Worm (Caenorhabditis elegans): ENCODE data around the gene T08A9.13.

T08A9.13 gene

DNA sequence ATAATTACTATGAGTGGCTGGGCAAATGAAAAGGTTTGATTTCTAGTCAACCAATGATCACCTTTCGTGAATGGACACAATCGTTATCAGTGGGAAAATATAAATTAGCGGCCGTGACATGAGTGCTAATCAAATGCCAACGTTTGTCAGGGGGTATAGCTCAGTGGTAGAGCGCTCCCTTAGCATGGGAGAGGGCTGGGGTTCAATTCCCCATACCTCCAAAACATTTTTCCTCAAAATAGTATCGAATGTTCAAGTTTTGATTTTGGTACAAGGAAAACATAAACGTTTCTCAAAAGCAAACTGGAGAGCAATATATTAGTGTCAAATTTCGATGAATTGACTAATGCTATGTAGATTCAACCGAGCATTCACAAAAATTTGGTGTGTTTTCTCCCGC lies 1.4 kb upstream of the T08A9.13 start (continued):
- TF ChIP-seq sdz-12 (GFP tag; optimal IDR thresholded peaks at IDR 0.05) (peak; percentile 36), nhr-77 (tag; optimal IDR thresholded peaks at IDR 0.05) (no peak), daf-16 (GFP tag; optimal IDR thresholded peaks at IDR 0.05) (peak in 1 of 2 experiments; percentile 83), daf-16 (tag; optimal IDR thresholded peaks at IDR 0.05) (peak; percentile 71), lir-3 (tag; optimal IDR thresholded peaks at IDR 0.05) (peak; percentile 57), lin-1 (GFP tag; IDR thresholded peaks at IDR 0.05) (peak; percentile 81), zip-2 (tag; optimal IDR thresholded peaks at IDR 0.05) (peak; percentile 2), nhr-237 (tag; optimal IDR thresholded peaks at IDR 0.05) (no peak), dmd-8 (GFP tag; IDR thresholded peaks at IDR 0.05) (peak; percentile 87), aha-1 (tag) (no peak), attf-4 (tag; optimal IDR thresholded peaks at IDR 0.05) (no peak), T26A8.4 (GFP tag; IDR thresholded peaks at IDR 0.05) (peak; percentile 77), mes-2 (tag; optimal IDR thresholded peaks at IDR 0.05; ENCODE audit: poor library complexity, severe bottlenecking) (peak; percentile 42), ama-1 (optimal IDR thresholded peaks at IDR 0.05) (no peak), madf-9 (GFP tag; conservative IDR thresholded peaks at IDR 0.05) (peak; percentile 47; the same call in 1 of the 2 replicates), nhr-25 (tag; optimal IDR thresholded peaks at IDR 0.05; ENCODE audit: borderline replicate concordance, insufficient read depth) (no peak), dmd-6 (GFP tag; IDR thresholded peaks at IDR 0.05) (peak; percentile 68), hif-1 (tag; optimal IDR thresholded peaks at IDR 0.05) (peak in 1 of 2 experiments; percentile 13), nhr-6 (tag; optimal IDR thresholded peaks at IDR 0.05) (peak; percentile 46), mdl-1 (tag; optimal IDR thresholded peaks at IDR 0.05) (no peak), nhr-111 (GFP tag; optimal IDR thresholded peaks at IDR 0.05) (peak; percentile 72), pha-4 (GFP tag; IDR thresholded peaks at IDR 0.05) (peak; percentile 87; the same call in 1 of the 2 replicates), pha-4 (tag; optimal IDR thresholded peaks at IDR 0.05) (no peak), hlh-11 (tag; optimal IDR thresholded peaks at IDR 0.05) (peak; percentile 50), zag-1 (tag; optimal IDR thresholded peaks at IDR 0.05) (no peak), lsy-2 (tag; optimal IDR thresholded peaks at IDR 0.05) (peak in 1 of 2 experiments; percentile 6), F37D6.2 (tag; optimal IDR thresholded peaks at IDR 0.05) (no peak), Y48G9A.11 (GFP tag; IDR thresholded peaks at IDR 0.05) (no peak), mdt-29 (GFP tag; IDR thresholded peaks at IDR 0.05) (no peak), lin-13 (GFP tag; optimal IDR thresholded peaks at IDR 0.05) (peak; percentile 22), lin-38 (GFP tag; IDR thresholded peaks at IDR 0.05) (peak; percentile 69), nhr-42 (GFP tag; IDR thresholded peaks at IDR 0.05) (peak; percentile 60; the same call in 1 of the 2 replicates), mxl-2 (GFP tag; conservative IDR thresholded peaks at IDR 0.05) (peak; percentile 61; the same call in 1 of the 2 replicates), ZK546.5 (tag; optimal IDR thresholded peaks at IDR 0.05) (no peak), mxl-3 (GFP tag; optimal IDR thresholded peaks at IDR 0.05) (peak; percentile 51), snpc-4 (tag; optimal IDR thresholded peaks at IDR 0.05) (no peak), zip-11 (GFP tag; IDR thresholded peaks at IDR 0.05) (0 out of 2 replicates have a peak, but pooled peaks have one; percentile 63), zfp-3 (GFP tag; conservative IDR thresholded peaks at IDR 0.05) (no peak), Y105C5A.15 (GFP tag; IDR thresholded peaks at IDR 0.05) (peak; percentile 82; the same call in 1 of the 2 replicates), spr-3 (GFP tag; optimal IDR thresholded peaks at IDR 0.05) (no peak), lin-15B (tag; optimal IDR thresholded peaks at IDR 0.05) (no peak), F26F4.8 (GFP tag; conservative IDR thresholded peaks at IDR 0.05) (peak; percentile 76), madf-5 (GFP tag; IDR thresholded peaks at IDR 0.05) (0 out of 4 replicates have a peak, but pooled peaks have one; percentile 51 to 67), saeg-2 (GFP tag; IDR thresholded peaks at IDR 0.05) (0 out of 2 replicates have a peak, but pooled peaks have one; percentile 27), egl-27 (tag; optimal IDR thresholded peaks at IDR 0.05) (no peak), unc-130 (GFP tag; optimal IDR thresholded peaks at IDR 0.05) (no peak), unc-39 (tag; optimal IDR thresholded peaks at IDR 0.05) (no peak), F44E2.7 (GFP tag; IDR thresholded peaks at IDR 0.05) (no peak), ztf-11 (tag; optimal IDR thresholded peaks at IDR 0.05) (no peak), ceh-44 (GFP tag; IDR thresholded peaks at IDR 0.05) (0 out of 2 replicates have a peak, but pooled peaks have one; percentile 35), ztf-7 (tag; optimal IDR thresholded peaks at IDR 0.05) (peak; percentile 75), tag-97 (GFP tag; IDR thresholded peaks at IDR 0.05) (no peak)
